Fruit fly (Drosophila melanogaster): Measurements from ENCODE around the gene ex.

Gene ex

DNA sequence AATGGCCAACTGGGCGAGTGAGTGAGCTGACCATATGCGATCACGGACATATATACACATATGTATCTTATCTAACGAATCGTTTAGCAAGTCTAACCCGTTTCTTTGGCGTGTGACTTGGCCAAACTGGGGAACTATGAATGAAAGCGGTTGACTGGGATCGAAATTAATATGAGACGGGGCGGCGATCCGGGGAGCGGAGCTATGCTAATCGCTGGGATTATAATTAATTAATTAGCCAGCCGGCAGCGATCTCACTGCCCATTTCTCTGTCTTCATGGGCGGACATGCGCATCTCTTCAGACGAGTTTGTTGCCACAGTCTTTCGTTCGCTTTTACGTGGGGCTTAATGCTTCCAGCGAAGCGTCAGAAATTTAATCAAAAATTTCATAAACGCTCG is 38.5 kb upstream of the ex start:
- peak; percentile 72 for TF ChIP-seq abd-A (tag; optimal IDR thresholded peaks at IDR 0.05)
- peak; percentile 85 for TF ChIP-seq vvl (GFP tag; IDR thresholded peaks at IDR 0.05)
- TF ChIP-seq Vsx1 (GFP tag; optimal IDR thresholded peaks at IDR 0.05): peak; percentile 68
- TF ChIP-seq Awh (GFP tag; IDR thresholded peaks at IDR 0.05): peak; percentile 99
- peak; percentile 63 for TF ChIP-seq CG12769 (tag; optimal IDR thresholded peaks at IDR 0.05)
- peak; percentile 92 for TF ChIP-seq oc (tag; optimal IDR thresholded peaks at IDR 0.05)
- TF ChIP-seq otp (GFP tag; IDR thresholded peaks at IDR 0.05): peak; percentile 59; the same call in 1 of the 3 replicates
- TF ChIP-seq CG32772 (GFP tag; IDR thresholded peaks at IDR 0.05): no peak
- TF ChIP-seq Ets65A (GFP tag): no peak

DNA sequence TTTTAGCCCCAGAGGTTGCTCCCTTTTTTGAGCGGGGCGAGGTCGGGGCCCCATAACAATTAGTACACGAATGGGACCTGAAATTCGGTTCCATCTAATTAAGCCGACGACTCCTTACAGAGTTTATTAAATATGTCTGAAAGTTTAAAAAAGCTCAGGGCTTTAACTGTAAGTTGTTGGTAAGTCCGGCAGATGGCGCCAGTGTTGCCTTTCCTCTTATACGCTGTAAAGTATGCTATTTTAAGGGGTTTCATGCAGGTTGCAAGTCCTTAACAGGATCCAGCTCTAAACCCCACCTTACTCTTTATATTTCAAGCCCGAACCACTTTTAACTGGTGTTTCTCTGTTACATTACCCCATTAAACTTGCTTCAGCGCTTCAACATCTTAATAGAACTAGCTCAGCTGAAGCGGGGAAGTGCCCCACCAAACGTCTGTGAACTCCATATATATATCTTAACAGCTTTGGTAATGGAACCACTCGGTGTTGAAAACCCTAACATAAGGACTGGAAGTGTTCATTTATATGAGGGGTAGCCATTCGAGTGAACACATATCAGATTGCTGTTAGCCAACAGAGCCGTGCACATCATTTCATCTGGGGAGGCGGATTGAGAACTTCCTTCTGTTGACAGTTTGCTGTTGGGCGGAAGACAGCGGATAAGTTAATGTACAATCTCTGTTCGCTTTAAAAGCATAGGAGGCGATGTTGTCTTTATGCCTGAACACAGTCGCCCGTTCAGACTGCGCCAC is 35.5 kb upstream of the ex start:
- TF ChIP-seq CG5180 (GFP tag; optimal IDR thresholded peaks at IDR 0.05) (peak; percentile 96), oc (tag; optimal IDR thresholded peaks at IDR 0.05) (no peak), zfh1 (GFP tag; IDR thresholded peaks at IDR 0.05) (0 out of 3 replicates have a peak, but pooled peaks have one; percentile 23), run (tag; optimal IDR thresholded peaks at IDR 0.05) (no peak), Rfx (GFP tag; IDR thresholded peaks at IDR 0.05) (0 out of 2 replicates have a peak, but pooled peaks have one; percentile 13), Deaf1 (tag; optimal IDR thresholded peaks at IDR 0.05) (peak; percentile 31), CG6791 (GFP tag; IDR thresholded peaks at IDR 0.05; ENCODE audit: partially characterized antibody) (no peak), CTCF (GFP tag; optimal IDR thresholded peaks at IDR 0.05) (peak; percentile 90), bsh (GFP tag; optimal IDR thresholded peaks at IDR 0.05) (no peak), hkb (optimal IDR thresholded peaks at IDR 0.05) (no peak), hkb (GFP tag; IDR thresholded peaks at IDR 0.05) (no peak), nerfin-2 (GFP tag; IDR thresholded peaks at IDR 0.05; ENCODE audit: partially characterized antibody) (no peak), pum (GFP tag; optimal IDR thresholded peaks at IDR 0.05) (no peak), abd-A (tag; optimal IDR thresholded peaks at IDR 0.05) (peak; percentile 84)

DNA sequence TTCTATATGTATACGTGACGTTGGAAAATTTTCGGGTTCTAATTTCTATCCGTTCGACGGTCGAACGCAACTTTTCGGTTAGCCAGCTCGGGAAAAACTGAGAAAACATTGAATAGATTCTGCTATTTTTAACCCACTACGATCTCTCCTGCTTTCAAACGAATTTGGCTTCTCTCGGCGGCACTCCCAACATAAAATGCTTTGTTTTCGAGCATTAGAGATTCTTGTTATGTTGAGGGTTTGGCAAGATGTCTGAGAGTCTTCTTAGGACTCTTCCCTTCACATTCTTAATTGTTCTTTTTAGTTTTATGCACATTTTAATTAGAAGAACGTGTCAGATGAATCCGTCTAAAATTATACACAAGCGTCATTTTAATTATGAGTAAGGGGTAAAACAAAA is 28.9 kb upstream of the ex start, which contains the start of gene CG4213:
Gene CG4213, minus strand, starts transcription at position 101 of the 400 bp plus-strand sequence.
- TF ChIP-seq dm (GFP tag; optimal IDR thresholded peaks at IDR 0.05): no peak
- no peak for TF ChIP-seq CG15696 (tag; optimal IDR thresholded peaks at IDR 0.05)
- TF ChIP-seq zen2 (GFP tag; IDR thresholded peaks at IDR 0.05; ENCODE audit: partially characterized antibody): no peak
- no peak for TF ChIP-seq CG9215 (GFP tag; IDR thresholded peaks at IDR 0.05)
- no peak for TF ChIP-seq CG16813 (GFP tag; IDR thresholded peaks at IDR 0.05; ENCODE audit: partially characterized antibody)
- TF ChIP-seq amos (GFP tag; IDR thresholded peaks at IDR 0.05; ENCODE audit: partially characterized antibody): no peak
- TF ChIP-seq CG8944 (GFP tag; optimal IDR thresholded peaks at IDR 0.05): no peak
- no peak for TF ChIP-seq en (GFP tag; optimal IDR thresholded peaks at IDR 0.05)
- TF ChIP-seq Sry-β (GFP tag; optimal IDR thresholded peaks at IDR 0.05): no peak
- no peak for TF ChIP-seq Hsf (GFP tag; optimal IDR thresholded peaks at IDR 0.05)
- no peak for TF ChIP-seq CG10543 (GFP tag; optimal IDR thresholded peaks at IDR 0.05)
- no peak for TF ChIP-seq Meics (GFP tag; optimal IDR thresholded peaks at IDR 0.05)
- no peak for TF ChIP-seq Taf1 (GFP tag; IDR thresholded peaks at IDR 0.05)
- 0 out of 4 replicates have a peak, but pooled peaks have one; percentile 4 for TF ChIP-seq chinmo (GFP tag; IDR thresholded peaks at IDR 0.05; ENCODE audit: partially characterized antibody)
- TF ChIP-seq CG17568 (GFP tag; optimal IDR thresholded peaks at IDR 0.05): no peak
- no peak for TF ChIP-seq CG11456 (GFP tag; IDR thresholded peaks at IDR 0.05)
- no peak for TF ChIP-seq sr (GFP tag; IDR thresholded peaks at IDR 0.05)
- TF ChIP-seq CG13624 (GFP tag; optimal IDR thresholded peaks at IDR 0.05): no peak
- TF ChIP-seq dati (GFP tag; IDR thresholded peaks at IDR 0.05): no peak
- TF ChIP-seq chm (GFP tag; IDR thresholded peaks at IDR 0.05): no peak
- TF ChIP-seq Nf-YA (GFP tag; IDR thresholded peaks at IDR 0.05): no peak
- TF ChIP-seq CG8478 (optimal IDR thresholded peaks at IDR 0.05): no peak
- TF ChIP-seq CG30431 (GFP tag; optimal IDR thresholded peaks at IDR 0.05): no peak
- no peak for TF ChIP-seq Nf-YB (GFP tag; optimal IDR thresholded peaks at IDR 0.05)
- TF ChIP-seq Ets65A (GFP tag): no peak
- TF ChIP-seq CG12071 (GFP tag; optimal IDR thresholded peaks at IDR 0.05): no peak
- TF ChIP-seq fd64A (GFP tag; optimal IDR thresholded peaks at IDR 0.05): no peak
- TF ChIP-seq Trl (optimal IDR thresholded peaks at IDR 0.05): peak in 1 of 2 experiments; percentile 29
- no peak for TF ChIP-seq Trl (GFP tag; optimal IDR thresholded peaks at IDR 0.05)
- peak; percentile 21 for TF ChIP-seq CG12769 (tag; optimal IDR thresholded peaks at IDR 0.05)
